Fruit fly (Drosophila melanogaster): Measurements from ENCODE around the gene CG16986.

Gene CG16986

DNA sequence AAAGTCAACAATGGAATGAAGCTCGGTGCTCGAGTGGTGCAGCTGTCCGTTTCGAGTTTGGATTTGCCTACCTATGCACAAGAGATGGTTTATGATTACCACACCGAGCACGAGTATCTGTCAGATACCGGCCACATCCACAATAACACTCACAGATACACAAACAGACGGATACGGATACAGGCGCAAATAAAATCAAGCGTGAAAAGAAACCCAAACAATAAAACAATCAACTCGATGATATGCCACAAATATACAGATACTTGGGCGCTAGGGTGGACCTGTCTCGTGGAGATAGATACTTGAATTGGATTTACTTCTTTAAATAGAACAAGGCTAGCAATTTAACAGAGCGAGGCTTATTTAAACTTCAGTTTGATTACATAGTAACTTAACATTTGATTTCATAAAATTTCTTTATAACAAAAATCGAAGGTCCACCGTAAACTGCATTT, 29.8 kb upstream of the CG16986 start (continued):
- TF ChIP-seq CG10366 (GFP tag; IDR thresholded peaks at IDR 0.05) = peak; percentile 30; the same call in 1 of the 2 replicates
- TF ChIP-seq gcm2 (GFP tag; optimal IDR thresholded peaks at IDR 0.05) = no peak
- no peak for TF ChIP-seq CG9215 (GFP tag; IDR thresholded peaks at IDR 0.05)
- TF ChIP-seq lmd (GFP tag; IDR thresholded peaks at IDR 0.05) = no peak
- peak; percentile 73 for TF ChIP-seq nom (GFP tag; optimal IDR thresholded peaks at IDR 0.05)
- TF ChIP-seq Myb (GFP tag; optimal IDR thresholded peaks at IDR 0.05) = no peak
- TF ChIP-seq YL-1 (GFP tag; optimal IDR thresholded peaks at IDR 0.05) = no peak
- TF ChIP-seq CG17802 (tag; optimal IDR thresholded peaks at IDR 0.05) = no peak
- TF ChIP-seq repo (GFP tag; optimal IDR thresholded peaks at IDR 0.05) = no peak
- TF ChIP-seq Nf-YA (GFP tag; IDR thresholded peaks at IDR 0.05) = 0 out of 2 replicates have a peak, but pooled peaks have one; percentile 12
- no peak for TF ChIP-seq CG8944 (GFP tag; optimal IDR thresholded peaks at IDR 0.05)
- TF ChIP-seq CG9817 (tag; optimal IDR thresholded peaks at IDR 0.05) = no peak
- TF ChIP-seq CG14710 (tag; optimal IDR thresholded peaks at IDR 0.05) = peak; percentile 23
- peak; percentile 44 for TF ChIP-seq CG8924 (tag; optimal IDR thresholded peaks at IDR 0.05)
- no peak for TF ChIP-seq unc-4 (GFP tag; IDR thresholded peaks at IDR 0.05; ENCODE audit: partially characterized antibody)
- no peak for TF ChIP-seq Adf1 (GFP tag; IDR thresholded peaks at IDR 0.05)
- peak; percentile 64 for TF ChIP-seq CG18262 (tag; optimal IDR thresholded peaks at IDR 0.05)
- peak; percentile 13 for TF ChIP-seq CG18011 (GFP tag; optimal IDR thresholded peaks at IDR 0.05)
- no peak for TF ChIP-seq slbo (GFP tag; IDR thresholded peaks at IDR 0.05)
- TF ChIP-seq Sox102F (GFP tag; optimal IDR thresholded peaks at IDR 0.05) = peak; percentile 75
- no peak for TF ChIP-seq ERR (GFP tag; optimal IDR thresholded peaks at IDR 0.05)
- peak; percentile 24 for TF ChIP-seq CG1529 (GFP tag; optimal IDR thresholded peaks at IDR 0.05)
- no peak for TF ChIP-seq tx (GFP tag; optimal IDR thresholded peaks at IDR 0.05)
- TF ChIP-seq odd (GFP tag; optimal IDR thresholded peaks at IDR 0.05) = peak; percentile 52
- TF ChIP-seq CG13123 (GFP tag; optimal IDR thresholded peaks at IDR 0.05) = no peak
- no peak for TF ChIP-seq nerfin-2 (GFP tag; IDR thresholded peaks at IDR 0.05; ENCODE audit: partially characterized antibody)
- no peak for TF ChIP-seq Dref (GFP tag; IDR thresholded peaks at IDR 0.05)
- no peak for TF ChIP-seq her (GFP tag; optimal IDR thresholded peaks at IDR 0.05)
- no peak for TF ChIP-seq btn (GFP tag; optimal IDR thresholded peaks at IDR 0.05)
- no peak for TF ChIP-seq usp (GFP tag; optimal IDR thresholded peaks at IDR 0.05)
- TF ChIP-seq CG32772 (GFP tag; IDR thresholded peaks at IDR 0.05) = no peak
- no peak for TF ChIP-seq shn (GFP tag; optimal IDR thresholded peaks at IDR 0.05)
- TF ChIP-seq PHDP (tag; optimal IDR thresholded peaks at IDR 0.05) = peak; percentile 65
- no peak for TF ChIP-seq bowl (GFP tag; IDR thresholded peaks at IDR 0.05)
- peak; percentile 6 for TF ChIP-seq nmo (GFP tag; optimal IDR thresholded peaks at IDR 0.05)
- no peak for TF ChIP-seq Deaf1 (tag; optimal IDR thresholded peaks at IDR 0.05)
- TF ChIP-seq rib (GFP tag; IDR thresholded peaks at IDR 0.05) = no peak
- TF ChIP-seq unpg (GFP tag; optimal IDR thresholded peaks at IDR 0.05) = peak; percentile 73
- TF ChIP-seq lbe (GFP tag; optimal IDR thresholded peaks at IDR 0.05) = peak; percentile 71
- TF ChIP-seq scrt (GFP tag; optimal IDR thresholded peaks at IDR 0.05) = no peak
- no peak for TF ChIP-seq Pdp1 (GFP tag; optimal IDR thresholded peaks at IDR 0.05)
- no peak for TF ChIP-seq aop (GFP tag; IDR thresholded peaks at IDR 0.05)
- no peak for TF ChIP-seq pan (optimal IDR thresholded peaks at IDR 0.05)
- TF ChIP-seq pan (GFP tag; optimal IDR thresholded peaks at IDR 0.05 in 1 of 2, IDR thresholded peaks at IDR 0.05 in 1 of 2) = peak in 1 of 2 experiments; percentile 45
- TF ChIP-seq CG6813 (GFP tag; optimal IDR thresholded peaks at IDR 0.05) = peak; percentile 29
- no peak for TF ChIP-seq CG11696 (GFP tag; IDR thresholded peaks at IDR 0.05)
- no peak for TF ChIP-seq p53 (GFP tag; optimal IDR thresholded peaks at IDR 0.05)
- no peak for TF ChIP-seq vnd (GFP tag; IDR thresholded peaks at IDR 0.05; ENCODE audit: partially characterized antibody)
- TF ChIP-seq Ravus (GFP tag; IDR thresholded peaks at IDR 0.05) = no peak
- no peak for TF ChIP-seq CG30431 (GFP tag; optimal IDR thresholded peaks at IDR 0.05)
- no peak for TF ChIP-seq insv (GFP tag; optimal IDR thresholded peaks at IDR 0.05)
- TF ChIP-seq chm (GFP tag; IDR thresholded peaks at IDR 0.05) = no peak; the same call in 1 of the 2 replicates

Measured in whole organism, embryonic.